Worm (Caenorhabditis elegans): Measurements from ENCODE around the gene srg-69.
A peak's percentile ranks its signal among the peaks of the same experiment; 100 is the strongest.

The srg-69 gene

ce11 chrII:5373275-5374047 is 18.0 kb downstream of the srg-69 start, which contains the start of the genes agt-2 and F09E5.3 (continued):
- TF ChIP-seq rbr-2 (tag; optimal IDR thresholded peaks at IDR 0.05), result peak; percentile 89
- TF ChIP-seq ceh-62 (tag; optimal IDR thresholded peaks at IDR 0.05), result no peak
- TF ChIP-seq dmd-9 (GFP tag; IDR thresholded peaks at IDR 0.05), result no peak
- TF ChIP-seq snpc-1.2 (GFP tag; IDR thresholded peaks at IDR 0.05), result no peak
- TF ChIP-seq ceh-28 (tag; optimal IDR thresholded peaks at IDR 0.05), result no peak
- 0 out of 2 replicates have a peak, but pooled peaks have one; percentile 17 for TF ChIP-seq nhr-42 (GFP tag; IDR thresholded peaks at IDR 0.05)
- no peak for TF ChIP-seq nhr-10 (tag; optimal IDR thresholded peaks at IDR 0.05)

- no peak for TF ChIP-seq ama-1 (optimal IDR thresholded peaks at IDR 0.05)
- TF ChIP-seq fos-1 (tag; optimal IDR thresholded peaks at IDR 0.05), result no peak
- no peak for TF ChIP-seq daf-12 (tag; optimal IDR thresholded peaks at IDR 0.05)
- TF ChIP-seq nhr-6 (tag; optimal IDR thresholded peaks at IDR 0.05), result no peak
- no peak for TF ChIP-seq ZK546.5 (tag; optimal IDR thresholded peaks at IDR 0.05)
- no peak for TF ChIP-seq nhr-77 (tag; optimal IDR thresholded peaks at IDR 0.05)
- TF ChIP-seq unc-62 (GFP tag; optimal IDR thresholded peaks at IDR 0.05 in 1 of 2), result no peak
- TF ChIP-seq unc-62 (tag; optimal IDR thresholded peaks at IDR 0.05), result no peak
- no peak for TF ChIP-seq tag-97 (GFP tag; IDR thresholded peaks at IDR 0.05)
- no peak for TF ChIP-seq mdt-29 (GFP tag; IDR thresholded peaks at IDR 0.05)
These were observed 19.5 kb downstream of the srg-69 start, which contains the start of gene algn-2 for ce11 chrII:5374967-5375366. algn-2 (plus strand) TSS chrII:5375267.

- 0 out of 2 replicates have a peak, but pooled peaks have one; percentile 30 for TF ChIP-seq hmg-1.1 (GFP tag; IDR thresholded peaks at IDR 0.05)
- TF ChIP-seq Y48G9A.11 (GFP tag; IDR thresholded peaks at IDR 0.05), result peak; percentile 58; the same call in 1 of the 2 replicates
- no peak for TF ChIP-seq attf-4 (tag; optimal IDR thresholded peaks at IDR 0.05)
- peak in 1 of 2 experiments; percentile 98 for TF ChIP-seq unc-62 (GFP tag; optimal IDR thresholded peaks at IDR 0.05 in 1 of 2)
- TF ChIP-seq unc-62 (tag; optimal IDR thresholded peaks at IDR 0.05), result no peak
- TF ChIP-seq aha-1 (tag), result peak; percentile 22
- peak; percentile 58; the same call in 1 of the 2 replicates for TF ChIP-seq lin-38 (GFP tag; IDR thresholded peaks at IDR 0.05)
- no peak for TF ChIP-seq mes-2 (tag; optimal IDR thresholded peaks at IDR 0.05; ENCODE audit: poor library complexity, severe bottlenecking)
- TF ChIP-seq daf-16 (GFP tag; optimal IDR thresholded peaks at IDR 0.05), result no peak
- TF ChIP-seq daf-16 (tag; optimal IDR thresholded peaks at IDR 0.05), result peak; percentile 32
- no peak for TF ChIP-seq egl-27 (tag; optimal IDR thresholded peaks at IDR 0.05)
- peak; percentile 18 for TF ChIP-seq F49E8.2 (tag; optimal IDR thresholded peaks at IDR 0.05; ENCODE audit: borderline replicate concordance)
- TF ChIP-seq unc-130 (GFP tag; optimal IDR thresholded peaks at IDR 0.05), result peak; percentile 56
- peak in 1 of 2 experiments; percentile 45 for TF ChIP-seq lsy-2 (tag; optimal IDR thresholded peaks at IDR 0.05)
These were observed 22.2 kb downstream of the srg-69 start, which contains the start of gene prdx-2 for ce11 chrII:5377467-5378238. prdx-2 (plus strand) TSS chrII:5378195.

ce11 chrII:5378239-5378521 is 22.7 kb downstream of the srg-69 start:
- TF ChIP-seq nhr-28 (tag; optimal IDR thresholded peaks at IDR 0.05) (peak; percentile 44), hlh-11 (tag; optimal IDR thresholded peaks at IDR 0.05) (peak; percentile 1), hlh-30 (tag; optimal IDR thresholded peaks at IDR 0.05; ENCODE audit: insufficient read depth) (peak; percentile 50), lsy-2 (tag; optimal IDR thresholded peaks at IDR 0.05) (peak in 1 of 2 experiments; percentile 11), unc-62 (GFP tag; optimal IDR thresholded peaks at IDR 0.05 in 1 of 2) (peak in 1 of 2 experiments; percentile 49), unc-62 (tag; optimal IDR thresholded peaks at IDR 0.05) (no peak), F49E8.2 (tag; optimal IDR thresholded peaks at IDR 0.05; ENCODE audit: borderline replicate concordance) (no peak), zip-11 (GFP tag; IDR thresholded peaks at IDR 0.05) (no peak)
